Fruit fly (Drosophila melanogaster) whole organism, wandering third instar larva: ENCODE measurements around the gene CG13692.

Experiments
- Dfd ChIP-seq: fragments of >200 bp; optimal IDR thresholded peaks from 2 replicates; lab custom pipeline; 2017; ENCODE audit warnings: missing biosample characterization, missing genetic modification characterization
- Hr78 ChIP-seq: fragments of >200 bp; optimal IDR thresholded peaks from 2 replicates; lab custom pipeline; 2017; ENCODE audit warnings: missing biosample characterization, missing genetic modification characterization
- OdsH ChIP-seq: fragments of 200-800 bp; sonication (Bioruptor generic); optimal IDR thresholded peaks from 2 replicates; lab custom pipeline; 2016; ENCODE audit warnings: missing biosample characterization, mild to moderate bottlenecking, missing genetic modification characterization
- Vsx2 ChIP-seq: fragments of 200-300, 225-300 bp; sonication (Bioruptor generic); optimal IDR thresholded peaks from 2 replicates; lab custom pipeline; 2018; ENCODE audit warnings: missing biosample characterization, missing genetic modification characterization; ENCODE audit not compliant: partially characterized antibody
- fru ChIP-seq: fragments of 200-800 bp; sonication (Bioruptor generic); optimal IDR thresholded peaks from 3 replicates; lab custom pipeline; 2016; ENCODE audit warnings: missing biosample characterization, mild to moderate bottlenecking, missing genetic modification characterization
- h ChIP-seq: fragments of 200-800 bp; sonication (Bioruptor generic); optimal IDR thresholded peaks from 3 replicates; lab custom pipeline; 2016; ENCODE audit warnings: missing biosample characterization, mild to moderate bottlenecking, missing genetic modification characterization
- jim ChIP-seq: fragments of 175-275, 200-325 bp; sonication (Bioruptor generic); optimal IDR thresholded peaks from 2 replicates; lab custom pipeline; 2016; ENCODE audit warnings: missing biosample characterization, mild to moderate bottlenecking, missing genetic modification characterization
- pan ChIP-seq: fragments of >200 bp; optimal IDR thresholded peaks from 2 replicates; lab custom pipeline; 2017
- psq ChIP-seq: fragments of 200-800 bp; sonication (Bioruptor generic); optimal IDR thresholded peaks from 3 replicates; lab custom pipeline; 2017; ENCODE audit warnings: missing biosample characterization, mild to moderate bottlenecking, missing genetic modification characterization, moderate library complexity
- tai ChIP-seq: sonication (Bioruptor generic); optimal IDR thresholded peaks from 2 replicates; lab custom pipeline; 2016; ENCODE audit warnings: missing biosample characterization, missing genetic modification characterization

DNA sequence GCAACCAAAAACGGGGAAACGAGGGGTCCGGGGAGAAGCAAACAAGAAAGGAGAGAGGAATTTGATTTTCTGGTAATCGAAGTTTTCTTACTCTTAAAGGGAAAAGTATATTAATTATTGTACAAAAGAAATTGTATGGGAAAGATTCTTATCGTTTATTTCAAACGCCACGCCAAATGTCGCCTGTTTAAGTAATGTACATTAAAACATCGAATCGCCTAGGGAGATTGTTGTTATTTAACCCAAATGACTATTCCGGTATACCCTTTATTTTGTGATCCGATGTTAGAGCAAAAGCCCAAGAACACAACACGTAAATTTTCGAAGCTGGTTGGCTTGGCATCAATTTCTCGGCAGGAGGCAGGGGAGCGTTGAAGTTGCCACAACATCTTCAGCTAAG is 17.8 kb downstream of the CG13692 start:
- no peak for TF ChIP-seq pan (lab: Kevin White, UChicago)
- TF ChIP-seq Dfd (GFP tag; lab: Kevin White, UChicago) = no peak
- peak; percentile 92 for TF ChIP-seq h (GFP tag; lab: Kevin White, UChicago)
- no peak for TF ChIP-seq Hr78 (GFP tag; lab: Kevin White, UChicago)
- peak; percentile 92 for TF ChIP-seq fru
- TF ChIP-seq tai (GFP tag; lab: Kevin White, UChicago) = peak; percentile 90
- TF ChIP-seq OdsH (GFP tag; lab: Kevin White, UChicago) = peak; percentile 90
- TF ChIP-seq jim (GFP tag; lab: Kevin White, UChicago) = no peak
- TF ChIP-seq Vsx2 (GFP tag; lab: Kevin White, UChicago) = no peak
- TF ChIP-seq psq (GFP tag; lab: Kevin White, UChicago) = peak; percentile 94
